Fruit fly (Drosophila melanogaster): ENCODE data around the gene CG42740.

CG42740 gene

DNA sequence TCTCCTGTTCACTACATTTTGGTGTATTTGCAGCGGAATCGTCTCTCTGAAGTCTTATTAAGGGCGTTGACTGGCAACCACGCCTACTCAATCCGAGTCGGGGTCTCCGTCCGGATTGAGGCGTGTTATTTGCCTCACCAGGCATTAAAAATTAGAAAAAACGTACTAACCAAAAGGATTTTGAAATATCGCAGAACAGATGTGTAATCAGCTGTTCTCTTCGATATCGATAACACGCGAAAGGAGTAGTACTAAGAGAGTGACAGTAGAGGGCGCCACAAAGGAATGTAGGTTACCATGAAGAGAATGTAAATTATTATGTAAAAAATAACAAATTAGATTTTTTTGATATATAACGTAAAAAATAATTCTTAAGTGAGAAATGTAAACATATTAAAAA lies 2.2 kb upstream of the CG42740 start, which contains the start of gene CG15536 (continued):
- TF ChIP-seq CG34422 (GFP tag; IDR thresholded peaks at IDR 0.05) (peak; percentile 42; the same call in 1 of the 3 replicates), CG31388 (GFP tag; optimal IDR thresholded peaks at IDR 0.05) (no peak), CG12942 (GFP tag; optimal IDR thresholded peaks at IDR 0.05) (no peak), CG3995 (GFP tag; optimal IDR thresholded peaks at IDR 0.05) (peak; percentile 6), CG4617 (GFP tag; optimal IDR thresholded peaks at IDR 0.05; ENCODE audit: borderline replicate concordance) (peak; percentile 21), nom (GFP tag; optimal IDR thresholded peaks at IDR 0.05) (no peak), CG12219 (GFP tag; optimal IDR thresholded peaks at IDR 0.05) (no peak), HLH4C (GFP tag; IDR thresholded peaks at IDR 0.05; ENCODE audit: partially characterized antibody) (peak; percentile 64), Opbp (GFP tag; IDR thresholded peaks at IDR 0.05; ENCODE audit: partially characterized antibody) (0 out of 3 replicates have a peak, but pooled peaks have one; percentile 12), twi (tag; optimal IDR thresholded peaks at IDR 0.05) (peak; percentile 34), gsb-n (tag; optimal IDR thresholded peaks at IDR 0.05) (no peak), HmgZ (tag; optimal IDR thresholded peaks at IDR 0.05) (peak; percentile 13), CG34224 (GFP tag; IDR thresholded peaks at IDR 0.05; ENCODE audit: partially characterized antibody) (peak; percentile 76), fu2 (GFP tag; optimal IDR thresholded peaks at IDR 0.05) (no peak), trh (GFP tag; optimal IDR thresholded peaks at IDR 0.05) (no peak), amos (GFP tag; IDR thresholded peaks at IDR 0.05; ENCODE audit: partially characterized antibody) (peak; percentile 71), CG14441 (GFP tag; IDR thresholded peaks at IDR 0.05) (no peak), CG2116 (GFP tag; optimal IDR thresholded peaks at IDR 0.05) (peak; percentile 60), knrl (GFP tag; IDR thresholded peaks at IDR 0.05; ENCODE audit: partially characterized antibody) (peak; percentile 47; the same call in 2 of the 3 replicates), sd (tag; optimal IDR thresholded peaks at IDR 0.05) (peak; percentile 96), MESR4 (GFP tag; optimal IDR thresholded peaks at IDR 0.05) (peak; percentile 36), Vsx1 (GFP tag; optimal IDR thresholded peaks at IDR 0.05) (no peak), CG12659 (GFP tag; optimal IDR thresholded peaks at IDR 0.05) (peak; percentile 20), CG4820 (GFP tag; optimal IDR thresholded peaks at IDR 0.05) (no peak), CG14860 (GFP tag; IDR thresholded peaks at IDR 0.05; ENCODE audit: partially characterized antibody) (peak; percentile 60), Dp (GFP tag; optimal IDR thresholded peaks at IDR 0.05) (peak; percentile 72), sug (tag; optimal IDR thresholded peaks at IDR 0.05) (peak; percentile 17), Scr (GFP tag; IDR thresholded peaks at IDR 0.05; ENCODE audit: partially characterized antibody) (peak; percentile 56), zen2 (GFP tag; IDR thresholded peaks at IDR 0.05; ENCODE audit: partially characterized antibody) (peak; percentile 15; the same call in 2 of the 3 replicates), H15 (GFP tag; IDR thresholded peaks at IDR 0.05) (no peak), Usf (GFP tag; optimal IDR thresholded peaks at IDR 0.05) (no peak), Dll (GFP tag; IDR thresholded peaks at IDR 0.05; ENCODE audit: partially characterized antibody) (peak; percentile 65; the same call in 3 of the 4 replicates), gfzf (GFP tag; optimal IDR thresholded peaks at IDR 0.05) (peak; percentile 22), cwo (GFP tag; optimal IDR thresholded peaks at IDR 0.05) (no peak), MBD-R2 (GFP tag; IDR thresholded peaks at IDR 0.05) (peak; percentile 93), CG6791 (GFP tag; IDR thresholded peaks at IDR 0.05; ENCODE audit: partially characterized antibody) (peak; percentile 65; the same call in 2 of the 3 replicates), ato (GFP tag; IDR thresholded peaks at IDR 0.05; ENCODE audit: partially characterized antibody) (peak; percentile 46; the same call in 1 of the 2 replicates), YL-1 (GFP tag; optimal IDR thresholded peaks at IDR 0.05) (peak; percentile 60), bigmax (GFP tag; optimal IDR thresholded peaks at IDR 0.05) (no peak), CG1603 (tag; optimal IDR thresholded peaks at IDR 0.05) (peak; percentile 42), insv (GFP tag; optimal IDR thresholded peaks at IDR 0.05) (peak in 1 of 2 experiments; percentile 24)

Data from whole organism, embryonic.